Fruit fly (Drosophila melanogaster) whole organism, wandering third instar larva: ENCODE measurements around the gene PIG-U.

ENCODE experiments used
- Abd-B ChIP-seq: fragments of >200 bp; optimal IDR thresholded peaks from 2 replicates; lab custom pipeline; 2017; ENCODE audit warnings: missing biosample characterization, missing genetic modification characterization
- CG32264 ChIP-seq: fragments of 200-800 bp; sonication (Bioruptor generic); optimal IDR thresholded peaks from 2 replicates; lab custom pipeline; 2016; ENCODE audit warnings: missing biosample characterization, missing genetic modification characterization
- CG9705 ChIP-seq: fragments of 200-800 bp; sonication (Bioruptor generic); optimal IDR thresholded peaks from 2 replicates; lab custom pipeline; 2018; ENCODE audit warnings: missing biosample characterization, mild to moderate bottlenecking, missing genetic modification characterization
- CrebA ChIP-seq: fragments of 200-800 bp; sonication (Bioruptor generic); optimal IDR thresholded peaks from 2 replicates; lab custom pipeline; 2016; ENCODE audit warnings: missing biosample characterization, mild to moderate bottlenecking, missing genetic modification characterization, borderline replicate concordance
- Dfd ChIP-seq: fragments of >200 bp; optimal IDR thresholded peaks from 2 replicates; lab custom pipeline; 2017; ENCODE audit warnings: missing biosample characterization, missing genetic modification characterization
- Dif ChIP-seq: fragments of 200-275, 200-300 bp; sonication (Bioruptor generic); optimal IDR thresholded peaks from 2 replicates; lab custom pipeline; 2018; ENCODE audit warnings: missing biosample characterization, missing genetic modification characterization; ENCODE audit not compliant: partially characterized antibody
- GATAd ChIP-seq: sonication (Bioruptor generic); optimal IDR thresholded peaks from 2 replicates; lab custom pipeline; 2016; ENCODE audit warnings: missing biosample characterization, missing genetic modification characterization
- HLH106 ChIP-seq: fragments of 200-800 bp; optimal IDR thresholded peaks from 3 replicates; lab custom pipeline; 2019; ENCODE audit warnings: missing biosample characterization, mild to moderate bottlenecking, missing genetic modification characterization, moderate library complexity
- Hnf4 ChIP-seq: fragments of 200-800 bp; sonication (Bioruptor generic); optimal IDR thresholded peaks from 2 replicates; lab custom pipeline; 2016; ENCODE audit warnings: missing biosample characterization, mild to moderate bottlenecking, missing genetic modification characterization
- Hr78 ChIP-seq: fragments of >200 bp; optimal IDR thresholded peaks from 2 replicates; lab custom pipeline; 2017; ENCODE audit warnings: missing biosample characterization, missing genetic modification characterization
- Hr83 ChIP-seq: fragments of 200-300 bp; sonication (Bioruptor generic); optimal IDR thresholded peaks from 2 replicates; lab custom pipeline; 2016; ENCODE audit warnings: missing biosample characterization, mild to moderate bottlenecking, missing genetic modification characterization, moderate library complexity; ENCODE audit not compliant: poor library complexity, severe bottlenecking
- Jra ChIP-seq: sonication (Bioruptor generic); optimal IDR thresholded peaks from 2 replicates; lab custom pipeline; 2016; ENCODE audit warnings: missing biosample characterization, missing genetic modification characterization
- Mio ChIP-seq: sonication (Bioruptor generic); optimal IDR thresholded peaks from 2 replicates; lab custom pipeline; 2016; ENCODE audit warnings: missing biosample characterization, missing genetic modification characterization
- Myc ChIP-seq: fragments of >200 bp; optimal IDR thresholded peaks from 2 replicates; lab custom pipeline; 2017
- N ChIP-seq: fragments of >200 bp; optimal IDR thresholded peaks from 2 replicates; lab custom pipeline; 2018; ENCODE audit warnings: missing biosample characterization, missing external identifiers, missing genetic modification characterization
- OdsH ChIP-seq: fragments of 200-800 bp; sonication (Bioruptor generic); optimal IDR thresholded peaks from 2 replicates; lab custom pipeline; 2016; ENCODE audit warnings: missing biosample characterization, mild to moderate bottlenecking, missing genetic modification characterization
- Rel ChIP-seq, 2 experiments: fragments of 200-800 bp; sonication (Bioruptor generic) in 1 of 2; optimal IDR thresholded peaks; 2 replicates in 1 of 2; 3 replicates in 1 of 2; lab custom pipeline; 2016 to 2019; ENCODE audit warnings: mild to moderate bottlenecking in 2 of 2, missing biosample characterization in 2 of 2, missing genetic modification characterization in 2 of 2, moderate library complexity in 1 of 2
- Sp1 ChIP-seq: fragments of 200-800 bp; sonication (Bioruptor generic); optimal IDR thresholded peaks from 3 replicates; lab custom pipeline; 2019; ENCODE audit warnings: missing biosample characterization, mild to moderate bottlenecking, missing genetic modification characterization, moderate library complexity
- Vsx2 ChIP-seq: fragments of 200-300, 225-300 bp; sonication (Bioruptor generic); optimal IDR thresholded peaks from 2 replicates; lab custom pipeline; 2018; ENCODE audit warnings: missing biosample characterization, missing genetic modification characterization; ENCODE audit not compliant: partially characterized antibody
- br ChIP-seq: fragments of 200-800 bp; sonication (Bioruptor generic); optimal IDR thresholded peaks from 2 replicates; lab custom pipeline; 2016; ENCODE audit warnings: missing biosample characterization, missing genetic modification characterization
- brk ChIP-seq: fragments of 200-800 bp; sonication (Bioruptor generic); optimal IDR thresholded peaks from 2 replicates; lab custom pipeline; 2016; ENCODE audit warnings: missing biosample characterization, mild to moderate bottlenecking, missing genetic modification characterization
- dl ChIP-seq, 2 experiments: fragments of 175-275, 200-275 bp in 1 of 2; fragments of 200-275 bp in 1 of 2; sonication (Bioruptor generic); optimal IDR thresholded peaks; lab custom pipeline; 2018; ENCODE audit warnings: mild to moderate bottlenecking in 2 of 2, missing biosample characterization in 2 of 2, missing genetic modification characterization in 2 of 2, moderate library complexity in 2 of 2; ENCODE audit not compliant: partially characterized antibody in 2 of 2, insufficient read depth in 1 of 2
- dmrt93B ChIP-seq: fragments of 200-800 bp; sonication (Bioruptor generic); optimal IDR thresholded peaks from 2 replicates; lab custom pipeline; 2018; ENCODE audit warnings: missing biosample characterization, mild to moderate bottlenecking, missing genetic modification characterization
- dsf ChIP-seq: sonication (Bioruptor generic); optimal IDR thresholded peaks from 2 replicates; lab custom pipeline; 2016; ENCODE audit warnings: missing biosample characterization, missing genetic modification characterization, borderline replicate concordance
- ey ChIP-seq: fragments of 200-800 bp; sonication (Bioruptor generic); optimal IDR thresholded peaks from 2 replicates; lab custom pipeline; 2016; ENCODE audit warnings: missing biosample characterization, missing genetic modification characterization
- foxo ChIP-seq, 2 experiments: fragments of 200-800 bp; sonication (Bioruptor generic); optimal IDR thresholded peaks; 2 replicates in 1 of 2; 3 replicates in 1 of 2; lab custom pipeline; 2016 to 2017; ENCODE audit warnings: missing biosample characterization in 2 of 2, missing genetic modification characterization in 2 of 2
- fru ChIP-seq: fragments of 200-800 bp; sonication (Bioruptor generic); optimal IDR thresholded peaks from 3 replicates; lab custom pipeline; 2016; ENCODE audit warnings: missing biosample characterization, mild to moderate bottlenecking, missing genetic modification characterization
- h ChIP-seq: fragments of 200-800 bp; sonication (Bioruptor generic); optimal IDR thresholded peaks from 3 replicates; lab custom pipeline; 2016; ENCODE audit warnings: missing biosample characterization, mild to moderate bottlenecking, missing genetic modification characterization
- jim ChIP-seq: fragments of 175-275, 200-325 bp; sonication (Bioruptor generic); optimal IDR thresholded peaks from 2 replicates; lab custom pipeline; 2016; ENCODE audit warnings: missing biosample characterization, mild to moderate bottlenecking, missing genetic modification characterization
- lola ChIP-seq: fragments of >200 bp; optimal IDR thresholded peaks from 2 replicates; lab custom pipeline; 2017; ENCODE audit warnings: missing biosample characterization, missing genetic modification characterization
- pan ChIP-seq: fragments of >200 bp; optimal IDR thresholded peaks from 2 replicates; lab custom pipeline; 2017
- psq ChIP-seq: fragments of 200-800 bp; sonication (Bioruptor generic); optimal IDR thresholded peaks from 3 replicates; lab custom pipeline; 2017; ENCODE audit warnings: missing biosample characterization, mild to moderate bottlenecking, missing genetic modification characterization, moderate library complexity
- rgr ChIP-seq: fragments of 200-800 bp; sonication (Bioruptor generic); optimal IDR thresholded peaks from 3 replicates; lab custom pipeline; 2016; ENCODE audit warnings: missing biosample characterization, mild to moderate bottlenecking, missing genetic modification characterization
- sage ChIP-seq: fragments of 200-800 bp; sonication (Bioruptor generic); optimal IDR thresholded peaks from 2 replicates; lab custom pipeline; 2016; ENCODE audit warnings: missing biosample characterization, mild to moderate bottlenecking, missing genetic modification characterization
- sv ChIP-seq: fragments of 200-800 bp; sonication (Bioruptor generic); optimal IDR thresholded peaks from 3 replicates; lab custom pipeline; 2016; ENCODE audit warnings: missing biosample characterization, missing genetic modification characterization
- tai ChIP-seq: sonication (Bioruptor generic); optimal IDR thresholded peaks from 2 replicates; lab custom pipeline; 2016; ENCODE audit warnings: missing biosample characterization, missing genetic modification characterization
- usp ChIP-seq: fragments of >200 bp; optimal IDR thresholded peaks from 2 replicates; lab custom pipeline; 2017; ENCODE audit warnings: missing biosample characterization, missing genetic modification characterization
- woc ChIP-seq: sonication (Bioruptor generic); optimal IDR thresholded peaks from 2 replicates; lab custom pipeline; 2016; ENCODE audit warnings: missing biosample characterization, mild to moderate bottlenecking, missing genetic modification characterization

The PIG-U gene

DNA sequence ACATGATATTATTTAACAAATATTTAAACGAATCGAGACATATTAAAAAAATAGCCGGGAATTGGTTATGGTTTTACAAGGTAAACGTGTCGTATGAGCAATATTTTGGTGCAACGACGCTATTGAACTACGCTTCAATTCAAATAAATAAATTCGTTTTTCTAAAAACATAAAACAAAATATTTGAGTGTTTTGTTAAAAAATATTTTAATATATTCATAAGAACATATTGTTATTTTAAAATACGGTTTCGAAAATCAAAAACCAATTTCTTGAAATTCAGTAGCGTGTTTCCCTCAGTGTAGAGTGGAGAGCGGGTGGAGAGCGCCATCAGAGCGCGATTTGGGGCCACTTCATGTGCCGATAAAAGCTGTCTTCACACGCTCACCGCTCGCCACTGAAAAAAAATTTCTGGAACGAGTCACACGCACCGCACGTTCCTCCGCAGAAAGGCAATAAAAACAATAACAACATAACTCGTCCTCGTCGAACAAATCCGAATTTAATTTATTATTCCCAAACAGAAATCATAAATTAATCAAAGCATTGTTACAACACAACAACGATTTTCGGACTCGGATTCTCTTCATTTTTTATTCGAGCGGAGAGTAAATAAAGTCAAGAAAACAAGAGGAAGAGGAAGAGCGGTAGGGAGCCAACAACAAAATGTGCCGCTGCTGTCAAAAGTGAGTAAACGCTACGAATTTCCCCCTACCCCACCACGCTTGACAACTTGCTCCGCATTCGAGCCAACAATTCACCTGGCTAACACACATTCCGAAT lies 20.7 kb downstream of the PIG-U start:
- TF ChIP-seq pan (no peak), CG9705 (GFP tag; lab: Kevin White, UChicago) (peak; percentile 60), Sp1 (GFP tag; lab: Kevin White, UChicago) (peak; percentile 97), foxo (GFP tag; optimal IDR thresholded peaks at IDR 0.05; lab: Kevin White, UChicago) (peak in 1 of 2 experiments; percentile 87), Jra (no peak), GATAd (no peak), jim (GFP tag; lab: Kevin White, UChicago) (no peak), Dfd (peak; percentile 32), dsf (no peak), dmrt93B (GFP tag; lab: Kevin White, UChicago) (peak; percentile 90), brk (peak; percentile 79), CG32264 (GFP tag; lab: Kevin White, UChicago) (no peak), Abd-B (GFP tag; lab: Kevin White, UChicago) (no peak), Rel (GFP tag; optimal IDR thresholded peaks at IDR 0.05; lab: Kevin White, UChicago) (peak; percentile 15), Rel (tag; optimal IDR thresholded peaks at IDR 0.05; lab: Kevin White, UChicago) (peak; percentile 31), rgr (GFP tag; lab: Kevin White, UChicago) (peak; percentile 82), Hr83 (GFP tag; lab: Kevin White, UChicago) (peak; percentile 47), sv (GFP tag; lab: Kevin White, UChicago) (peak; percentile 61), Hr78 (GFP tag; lab: Kevin White, UChicago) (no peak), usp (GFP tag; lab: Kevin White, UChicago) (no peak), ey (GFP tag; lab: Kevin White, UChicago) (peak; percentile 66), OdsH (peak; percentile 82), dl (GFP tag; optimal IDR thresholded peaks at IDR 0.05; lab: Kevin White, UChicago; ENCODE audit: insufficient read depth in 1 of 2, partially characterized antibody in 2 of 2) (peak in 1 of 2 experiments; percentile 44), psq (GFP tag; lab: Kevin White, UChicago) (peak; percentile 84), h (GFP tag; lab: Kevin White, UChicago) (peak; percentile 60), fru (GFP tag; lab: Kevin White, UChicago) (peak; percentile 77), tai (GFP tag; lab: Kevin White, UChicago) (peak; percentile 8), Myc (lab: Kevin White, UChicago) (no peak), HLH106 (tag; lab: Kevin White, UChicago) (peak; percentile 94), br (GFP tag; lab: Kevin White, UChicago) (peak; percentile 65), lola (GFP tag; lab: Kevin White, UChicago) (no peak), woc (GFP tag; lab: Kevin White, UChicago) (peak; percentile 64), Hnf4 (GFP tag; lab: Kevin White, UChicago) (peak; percentile 42), Dif (GFP tag; lab: Kevin White, UChicago) (peak; percentile 55), CrebA (GFP tag; lab: Kevin White, UChicago) (peak; percentile 23), N (no peak), Mio (GFP tag; lab: Kevin White, UChicago) (no peak), sage (GFP tag; lab: Kevin White, UChicago) (peak; percentile 43), Vsx2 (GFP tag; lab: Kevin White, UChicago) (no peak)

DNA sequence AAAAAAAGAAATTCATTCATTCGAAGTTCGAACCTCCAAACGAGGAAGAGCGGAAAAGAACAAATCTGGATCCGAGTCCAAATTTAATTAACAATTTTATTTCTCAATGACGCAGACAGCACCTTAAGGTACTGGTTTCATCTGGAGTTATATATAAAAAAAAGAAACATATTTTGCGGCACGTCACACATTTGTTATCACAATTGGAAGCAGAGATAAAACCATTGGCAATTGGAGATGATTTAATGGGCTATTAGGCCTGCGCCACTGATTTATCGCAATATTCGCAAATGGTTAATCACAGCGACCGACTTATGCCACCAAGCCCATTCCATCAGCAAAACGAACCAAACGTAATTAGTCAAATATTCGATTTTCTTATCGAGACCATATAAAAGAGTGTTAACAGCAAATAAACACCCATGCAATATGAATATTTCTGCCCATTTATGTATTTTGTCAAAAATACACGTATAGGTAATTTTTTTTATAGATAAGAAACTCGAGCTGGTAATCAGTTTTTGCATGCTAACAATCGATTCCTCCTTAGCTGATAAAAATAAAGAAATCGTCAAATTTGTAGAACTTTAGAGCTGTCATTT lies 23.7 kb downstream of the PIG-U start:
- TF ChIP-seq ey (GFP tag; lab: Kevin White, UChicago) = no peak
- no peak for TF ChIP-seq Rel (GFP tag; optimal IDR thresholded peaks at IDR 0.05; lab: Kevin White, UChicago)
- peak; percentile 55 for TF ChIP-seq Rel (tag; optimal IDR thresholded peaks at IDR 0.05; lab: Kevin White, UChicago)
